Fruit fly (Drosophila melanogaster): ENCODE data around the gene Psf1.

- TF ChIP-seq Sin3A (optimal IDR thresholded peaks at IDR 0.05): no peak
- no peak for TF ChIP-seq Myc (optimal IDR thresholded peaks at IDR 0.05)
- TF ChIP-seq ttk (optimal IDR thresholded peaks at IDR 0.05): no peak
- TF ChIP-seq psq (optimal IDR thresholded peaks at IDR 0.05): no peak
- no peak for TF ChIP-seq h (optimal IDR thresholded peaks at IDR 0.05)
- no peak for TF ChIP-seq insv (optimal IDR thresholded peaks at IDR 0.05)
These were observed 44.8 kb downstream of the Psf1 start, which contains the start of gene meep for dm6 chr3L:1202588-1203195.
